Worm (Caenorhabditis elegans) whole organism, L4/young adult: ENCODE data around the gene alh-1.
A peak's percentile ranks its signal among the peaks of the same experiment; 100 is the strongest.
"Not testable (repeated sequence)": the region's sequence is repeated elsewhere in the genome, so short reads cannot be mapped to it uniquely, and the experiment has no call there.

ENCODE experiments used
- W03F9.2 ChIP-seq: fragments of 150-350 bp; optimal IDR thresholded peaks from 2 replicates; lab custom pipeline; 2014; ENCODE audit warnings: missing biosample characterization, missing genetic modification characterization
- dao-5 ChIP-seq: sonication (generic microtip); optimal IDR thresholded peaks from 2 replicates; lab custom pipeline; 2016; ENCODE audit warnings: missing genotype, missing genetic modification characterization, moderate library complexity, missing compliant biosample characterization
- him-1 ChIP-seq: sonication (generic microtip); optimal IDR thresholded peaks from 2 replicates; lab custom pipeline; 2016; ENCODE audit warnings: missing genotype, missing genetic modification reagents, missing genetic modification characterization, missing compliant biosample characterization

The alh-1 gene

DNA sequence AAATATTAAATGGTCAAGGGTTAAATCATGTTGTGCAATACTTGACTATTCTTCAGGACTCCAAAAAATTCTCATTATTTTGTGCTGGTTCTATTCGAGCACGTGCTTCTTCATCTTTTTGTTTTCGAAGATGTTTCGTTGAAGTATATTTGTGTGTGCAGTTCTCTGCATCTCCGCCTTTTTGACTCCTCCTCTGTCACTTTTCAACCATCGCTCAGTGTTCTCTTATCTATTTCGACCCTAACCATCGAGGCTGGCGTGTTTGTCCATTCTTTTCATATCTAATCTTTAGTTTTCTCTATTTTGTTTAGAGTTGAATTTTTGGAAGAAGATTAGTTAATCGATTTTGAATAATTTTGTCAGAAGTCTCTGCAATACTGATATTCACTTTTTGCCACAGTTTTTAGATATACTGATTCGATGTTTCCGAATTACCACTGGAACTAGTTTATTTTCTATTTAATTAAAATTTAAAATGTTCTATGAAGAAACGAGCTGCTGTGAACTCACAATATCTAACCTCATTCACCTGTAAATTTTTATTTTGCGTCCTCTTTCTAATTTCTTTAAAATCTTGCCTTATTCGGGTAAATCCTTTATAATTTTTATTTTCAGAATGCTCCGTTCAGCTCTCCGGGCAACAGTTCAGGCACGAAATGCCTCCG is at the start of gene alh-1:
TSS of gene alh-1 (plus strand) at position 615 of the 665 bp plus-strand sequence.
- no peak for TF ChIP-seq W03F9.2 (tag; lab: Kevin White, UChicago)
- TF ChIP-seq dao-5 (tag; lab: Kevin White, UChicago): no peak
- TF ChIP-seq him-1 (tag; lab: Kevin White, UChicago): no peak

ce11 chrIII:5030629-5031028 is 46.9 kb upstream of the alh-1 start, which contains the start of gene klp-6:
Gene klp-6, plus strand, starts transcription at chrIII:5030929.
- TF ChIP-seq him-1 (tag; lab: Kevin White, UChicago): no peak

DNA sequence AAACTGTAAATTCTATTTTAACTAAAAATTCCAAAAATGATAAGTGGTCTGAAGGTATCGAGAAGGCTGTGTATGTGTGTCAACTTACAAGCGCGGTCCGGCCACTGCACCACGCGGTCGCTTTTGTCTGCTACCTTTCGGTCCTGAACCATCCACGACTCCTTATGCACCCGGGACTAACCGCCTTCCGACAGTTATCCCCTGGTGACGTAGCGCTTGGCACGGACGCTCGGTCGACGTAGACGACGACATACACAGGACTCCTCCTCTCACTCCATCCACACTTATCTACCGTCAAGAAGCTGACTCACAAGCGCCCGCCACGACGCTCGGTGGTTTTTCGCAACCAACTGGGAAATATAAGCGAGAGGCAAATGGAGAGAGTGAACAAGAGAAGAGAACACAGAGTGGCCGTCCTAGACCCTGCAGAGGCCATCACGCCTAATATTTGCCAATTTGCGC is 46.2 kb upstream of the alh-1 start:
- TF ChIP-seq dao-5 (tag; lab: Kevin White, UChicago) (peak; percentile 78), him-1 (tag; lab: Kevin White, UChicago) (peak; percentile 81)

DNA sequence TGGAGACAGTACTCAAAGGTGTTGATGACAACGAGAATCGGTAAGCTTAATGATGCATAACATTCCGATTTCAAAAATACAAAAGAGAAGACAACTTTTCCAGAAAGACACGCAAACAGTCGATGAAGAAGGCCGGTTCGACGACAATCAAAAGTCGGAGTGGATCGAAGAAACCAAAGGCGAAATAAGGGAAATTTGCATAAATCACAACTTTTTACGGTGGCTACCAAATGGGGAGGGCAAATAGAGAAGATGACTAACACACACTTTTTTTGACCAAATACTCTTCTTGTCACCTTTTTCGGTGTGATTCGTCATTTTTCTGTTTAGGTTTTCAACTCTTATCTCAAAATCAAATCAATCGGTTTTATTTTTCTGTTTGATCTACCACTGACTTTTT is 41.4 kb upstream of the alh-1 start, which contains the start of gene C45G9.6:
TSS of gene C45G9.6 (plus strand) at position 301 of the 400 bp plus-strand sequence.
- TF ChIP-seq him-1 (tag; lab: Kevin White, UChicago) (no peak), dao-5 (tag; lab: Kevin White, UChicago) (no peak), W03F9.2 (tag; lab: Kevin White, UChicago) (no peak)

- TF ChIP-seq W03F9.2 (tag; lab: Kevin White, UChicago): no peak
- no peak for TF ChIP-seq dao-5 (tag; lab: Kevin White, UChicago)
These were observed 35.5 kb upstream of the alh-1 start, which contains the start of gene nlp-43 for ce11 chrIII:5042112-5042511. Gene nlp-43, plus strand, starts transcription at chrIII:5042412.

DNA sequence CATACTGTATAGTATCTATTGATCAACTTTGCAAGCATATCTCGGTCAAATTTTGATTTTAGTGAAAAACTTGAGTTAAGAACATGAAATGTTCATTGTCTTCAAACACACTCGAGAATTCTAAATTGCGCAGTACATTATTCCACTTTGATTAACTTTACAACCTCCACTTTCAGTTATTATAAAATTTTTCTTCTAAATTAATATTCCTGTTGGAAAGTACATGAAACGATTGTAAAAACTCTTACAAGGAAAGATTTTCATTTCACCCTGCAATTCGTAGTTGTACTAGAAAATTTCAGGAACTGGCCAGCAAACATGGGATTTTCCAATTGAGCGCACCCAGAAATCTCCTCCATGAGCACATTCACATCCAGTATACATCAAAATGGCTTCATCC is 32.9 kb upstream of the alh-1 start, which contains the start of gene C45G9.14:
TSS of gene C45G9.14 (plus strand) at position 301 of the 400 bp plus-strand sequence.
- no peak for TF ChIP-seq dao-5 (tag; lab: Kevin White, UChicago)

DNA sequence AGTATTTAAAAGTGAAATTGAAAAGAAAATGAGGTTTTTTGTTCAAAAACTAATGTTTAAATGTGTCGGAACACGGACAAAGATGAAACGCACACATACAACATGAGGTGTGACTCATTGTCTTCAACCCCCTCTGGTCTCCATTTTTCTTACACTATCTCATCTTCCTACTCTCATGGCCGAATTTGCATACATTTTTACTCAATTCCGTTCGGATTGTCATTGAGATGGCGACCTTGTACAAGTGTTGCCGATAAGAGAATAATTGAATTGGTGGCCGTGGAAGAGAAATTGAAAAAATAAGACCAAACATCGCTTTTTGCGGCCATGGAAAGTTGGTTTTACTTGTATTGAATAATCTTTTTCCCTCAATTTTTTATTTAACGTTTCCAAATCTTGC is 30.4 kb upstream of the alh-1 start, which contains the start of gene txbp-3:
TSS of gene txbp-3 (minus strand) at position 285 of the 400 bp plus-strand sequence.
- TF ChIP-seq W03F9.2 (tag; lab: Kevin White, UChicago) (peak; percentile 55), him-1 (tag; lab: Kevin White, UChicago) (no peak), dao-5 (tag; lab: Kevin White, UChicago) (no peak)

ce11 chrIII:5047740-5048139 is 29.8 kb upstream of the alh-1 start, which contains the start of gene C45G9.5:
Gene C45G9.5, plus strand, starts transcription at chrIII:5048117.
- TF ChIP-seq dao-5 (tag; lab: Kevin White, UChicago): no peak
- no peak for TF ChIP-seq him-1 (tag; lab: Kevin White, UChicago)

- TF ChIP-seq W03F9.2 (tag; lab: Kevin White, UChicago): no peak
- TF ChIP-seq him-1 (tag; lab: Kevin White, UChicago): no peak
- no peak for TF ChIP-seq dao-5 (tag; lab: Kevin White, UChicago)
These were observed 25.6 kb upstream of the alh-1 start, which contains the start of gene C45G9.15 for ce11 chrIII:5051949-5052348. Gene C45G9.15, minus strand, starts transcription at chrIII:5052049.

DNA sequence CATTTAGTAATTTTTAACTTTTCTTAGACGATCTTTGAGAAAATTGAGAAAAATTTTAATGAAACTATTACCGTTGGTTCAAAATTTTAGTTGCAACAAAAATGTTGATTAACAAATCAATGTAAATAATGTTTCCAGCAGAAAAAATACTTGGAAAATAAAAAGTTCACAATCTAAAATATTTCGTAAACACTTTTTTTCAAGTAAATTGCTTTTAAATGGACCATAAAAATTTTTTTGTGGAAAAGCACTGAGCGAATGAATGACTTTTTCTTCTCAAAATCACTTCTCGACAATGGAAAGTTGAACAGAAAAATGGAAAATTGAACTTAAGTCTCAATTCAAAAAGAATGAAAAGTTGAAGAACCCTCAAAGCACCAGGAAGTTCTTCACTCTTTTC is 24.0 kb upstream of the alh-1 start, which contains the start of gene C45G9.8:
TSS of gene C45G9.8 (minus strand) at position 101 of the 400 bp plus-strand sequence.
- TF ChIP-seq dao-5 (tag; lab: Kevin White, UChicago): no peak
- TF ChIP-seq W03F9.2 (tag; lab: Kevin White, UChicago): no peak

- not testable (repeated sequence) for TF ChIP-seq W03F9.2, dao-5, him-1 (tag; lab: Kevin White, UChicago)
These were observed 21.9 kb upstream of the alh-1 start, which contains the start of gene C45G9.9 for ce11 chrIII:5055709-5056108. Gene C45G9.9, minus strand, starts transcription at chrIII:5055809.

- TF ChIP-seq dao-5 (tag; lab: Kevin White, UChicago) (no peak), him-1 (tag; lab: Kevin White, UChicago) (no peak), W03F9.2 (tag; lab: Kevin White, UChicago) (no peak)
These were observed 15.8 kb upstream of the alh-1 start, which contains the start of gene C45G9.10 for ce11 chrIII:5061798-5062197. Gene C45G9.10, minus strand, starts transcription at chrIII:5061898.

DNA sequence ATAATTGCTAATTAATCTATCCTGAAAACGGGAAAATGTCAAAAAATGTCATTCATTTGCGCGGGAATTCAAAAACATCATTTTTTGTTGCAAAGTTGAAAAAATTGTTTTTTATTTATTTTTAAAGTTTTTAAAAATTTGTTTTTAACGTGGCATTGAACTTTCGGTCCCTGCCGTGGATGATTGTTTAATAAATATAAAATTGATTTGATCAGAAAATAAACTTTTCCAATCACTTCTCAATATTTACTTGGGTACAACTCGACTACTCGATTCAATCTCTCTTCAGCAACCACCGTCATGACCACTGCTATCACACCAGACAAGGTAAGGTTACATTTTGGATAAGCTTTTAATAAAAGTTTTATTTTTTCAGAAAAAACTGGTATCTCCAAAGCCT is 15.2 kb upstream of the alh-1 start, which contains the start of gene C45G9.4:
TSS of gene C45G9.4 (plus strand) at position 301 of the 400 bp plus-strand sequence.
- TF ChIP-seq W03F9.2, dao-5, him-1 (tag; lab: Kevin White, UChicago): not testable (repeated sequence)
